Fruit fly (Drosophila melanogaster) whole organism, embryonic: Measurements from ENCODE around the gene CG13694.
A peak's percentile ranks its signal among the peaks of the same experiment; 100 is the strongest.

ENCODE experiments used
- Aef1 ChIP-seq: fragments of 200-800 bp; sonication (Bioruptor generic); IDR thresholded peaks from 3 replicates; pipeline ENCODE4 v1.3.6; 2022; ENCODE audit warnings: missing biosample characterization, missing genetic modification characterization
- B-H1 ChIP-seq: fragments of 200-800 bp; sonication (Bioruptor generic); IDR thresholded peaks from 3 replicates; pipeline ENCODE4 v1.3.6; 2022; ENCODE audit warnings: missing biosample characterization, missing genetic modification characterization
- BtbVII ChIP-seq: fragments of 200-800 bp; sonication (Bioruptor generic); optimal IDR thresholded peaks from 3 replicates; lab custom pipeline; 2017; ENCODE audit warnings: missing biosample characterization, mild to moderate bottlenecking, missing genetic modification characterization
- C15 ChIP-seq: fragments of 200-800 bp; sonication (Bioruptor generic); IDR thresholded peaks from 3 replicates; pipeline ENCODE4 v1.3.6; 2022; ENCODE audit warnings: missing biosample characterization, missing genetic modification characterization
- CG10543 ChIP-seq: fragments of 200-800 bp; sonication (Bioruptor generic); optimal IDR thresholded peaks from 3 replicates; lab custom pipeline; 2017; ENCODE audit warnings: missing biosample characterization, mild to moderate bottlenecking, missing genetic modification characterization, moderate library complexity
- CG12219 ChIP-seq: fragments of 200-800 bp; sonication (Bioruptor generic); optimal IDR thresholded peaks from 3 replicates; lab custom pipeline; 2018; ENCODE audit warnings: missing biosample characterization, mild to moderate bottlenecking, missing genetic modification characterization
- CG12236 ChIP-seq: fragments of 200-800 bp; sonication (Bioruptor generic); optimal IDR thresholded peaks from 2 replicates; lab custom pipeline; 2016; ENCODE audit warnings: missing biosample characterization, missing genetic modification characterization
- CG17186 ChIP-seq: fragments of 200-800 bp; sonication (Bioruptor generic); optimal IDR thresholded peaks from 3 replicates; lab custom pipeline; 2017; ENCODE audit warnings: missing biosample characterization, missing genetic modification reagents, missing genetic modification characterization
- CG17802 ChIP-seq: fragments of 200-800 bp; sonication (Bioruptor generic); optimal IDR thresholded peaks from 2 replicates; lab custom pipeline; 2018; ENCODE audit warnings: missing biosample characterization, mild to moderate bottlenecking, missing genetic modification characterization, moderate library complexity
- CG2120 ChIP-seq: fragments of 200-800 bp; sonication (Bioruptor generic); optimal IDR thresholded peaks from 3 replicates; lab custom pipeline; 2016; ENCODE audit warnings: missing biosample characterization, missing genetic modification characterization
- CG2678 ChIP-seq: fragments of 200-800 bp; sonication (Bioruptor generic); optimal IDR thresholded peaks from 3 replicates; lab custom pipeline; 2019; ENCODE audit warnings: missing biosample characterization, mild to moderate bottlenecking, missing genetic modification characterization, moderate library complexity
- CG31365 ChIP-seq: fragments of 200-800 bp; sonication (Bioruptor generic); optimal IDR thresholded peaks from 2 replicates; lab custom pipeline; 2018; ENCODE audit warnings: missing biosample characterization, mild to moderate bottlenecking, missing genetic modification characterization
- CG33557 ChIP-seq: fragments of 200-800 bp; sonication (Bioruptor generic); optimal IDR thresholded peaks from 2 replicates; lab custom pipeline; 2019; ENCODE audit warnings: missing biosample characterization, mild to moderate bottlenecking, missing genetic modification characterization, moderate library complexity
- CG4282 ChIP-seq: fragments of 200-800 bp; sonication (Bioruptor generic); optimal IDR thresholded peaks from 2 replicates; lab custom pipeline; 2016; ENCODE audit warnings: missing biosample characterization, missing genetic modification characterization
- CG4360 ChIP-seq: fragments of 200-800 bp; sonication (Bioruptor generic); IDR thresholded peaks from 2 replicates; pipeline ENCODE4 v1.3.6; 2022; ENCODE audit warnings: missing biosample characterization, missing genetic modification characterization
- CG5180 ChIP-seq: fragments of 200-800 bp; sonication (Bioruptor generic); optimal IDR thresholded peaks from 3 replicates; lab custom pipeline; 2017; ENCODE audit warnings: missing biosample characterization, missing genetic modification characterization, mild to moderate bottlenecking, moderate library complexity, missing genetic modification reagents
- CG7786 ChIP-seq: fragments of 200-800 bp; sonication (Bioruptor generic); optimal IDR thresholded peaks from 2 replicates; lab custom pipeline; 2016; ENCODE audit warnings: missing biosample characterization, missing genetic modification characterization
- CG8281 ChIP-seq: fragments of 200-800 bp; sonication (Bioruptor generic); optimal IDR thresholded peaks from 2 replicates; lab custom pipeline; 2018; ENCODE audit warnings: missing biosample characterization, mild to moderate bottlenecking, missing genetic modification characterization, moderate library complexity
- CG8478 ChIP-seq: fragments of >200 bp; optimal IDR thresholded peaks from 2 replicates; lab custom pipeline; 2018
- CTCF ChIP-seq: fragments of 200-800 bp; sonication (Bioruptor generic); optimal IDR thresholded peaks from 2 replicates; lab custom pipeline; 2017; ENCODE audit warnings: missing biosample characterization, mild to moderate bottlenecking, missing genetic modification characterization, moderate library complexity
- D ChIP-seq, 2 experiments: fragments of 200-800 bp in 1 of 2; fragments of >200 bp in 1 of 2; sonication (Bioruptor generic) in 1 of 2; optimal IDR thresholded peaks; 2 replicates in 1 of 2; 3 replicates in 1 of 2; lab custom pipeline; 2017; ENCODE audit warnings: mild to moderate bottlenecking in 1 of 2, missing biosample characterization in 1 of 2, missing genetic modification characterization in 1 of 2, missing genetic modification reagents in 1 of 2
- D19A ChIP-seq: fragments of 200-800 bp; optimal IDR thresholded peaks from 3 replicates; lab custom pipeline; 2019; ENCODE audit warnings: missing biosample characterization, mild to moderate bottlenecking, missing genetic modification characterization, moderate library complexity
- Dek ChIP-seq: fragments of 200-800 bp; sonication (Bioruptor generic); optimal IDR thresholded peaks from 3 replicates; lab custom pipeline; 2019; ENCODE audit warnings: missing biosample characterization, mild to moderate bottlenecking, missing genetic modification characterization, moderate library complexity
- Hey ChIP-seq: fragments of 200-800 bp; sonication (Bioruptor generic); optimal IDR thresholded peaks from 3 replicates; lab custom pipeline; 2018; ENCODE audit warnings: missing biosample characterization, mild to moderate bottlenecking, missing genetic modification characterization
- Hmr ChIP-seq: fragments of 200-800 bp; sonication (Bioruptor generic); optimal IDR thresholded peaks from 3 replicates; lab custom pipeline; 2017; ENCODE audit warnings: mild to moderate bottlenecking, missing biosample characterization, missing genetic modification reagents, missing genetic modification characterization
- MTF-1 ChIP-seq: fragments of 200-800 bp; sonication (Bioruptor generic); optimal IDR thresholded peaks from 2 replicates; lab custom pipeline; 2018; ENCODE audit warnings: missing biosample characterization, mild to moderate bottlenecking, missing genetic modification characterization, borderline replicate concordance
- Mes4 ChIP-seq: fragments of 200-800 bp; sonication (Bioruptor generic); optimal IDR thresholded peaks from 2 replicates; lab custom pipeline; 2016; ENCODE audit warnings: missing biosample characterization, missing genetic modification characterization
- Mrtf ChIP-seq: fragments of 200-800 bp; sonication (Bioruptor generic); IDR thresholded peaks from 3 replicates; pipeline ENCODE4 v1.3.6; 2022; ENCODE audit warnings: missing biosample characterization, missing genetic modification characterization
- Side ChIP-seq: fragments of 200-800 bp; sonication (Bioruptor generic); optimal IDR thresholded peaks from 2 replicates; lab custom pipeline; 2016; ENCODE audit warnings: missing biosample characterization, missing genetic modification characterization
- Spps ChIP-seq: fragments of 200-800 bp; sonication (Bioruptor generic); optimal IDR thresholded peaks from 2 replicates; lab custom pipeline; 2018; ENCODE audit warnings: missing biosample characterization, mild to moderate bottlenecking, missing genetic modification characterization
- Tbp ChIP-seq: fragments of >200 bp; optimal IDR thresholded peaks from 2 replicates; lab custom pipeline; 2018; ENCODE audit warnings: missing biosample characterization, missing genetic modification characterization
- az2 ChIP-seq: fragments of 200-800 bp; sonication (Bioruptor generic); optimal IDR thresholded peaks from 3 replicates; lab custom pipeline; 2016; ENCODE audit warnings: missing biosample characterization, missing genetic modification characterization
- ems ChIP-seq: fragments of 200-800 bp; sonication (Bioruptor generic); optimal IDR thresholded peaks from 3 replicates; lab custom pipeline; 2016; ENCODE audit warnings: missing biosample characterization, missing genetic modification characterization
- eyg ChIP-seq: fragments of 200-800 bp; sonication (Bioruptor generic); optimal IDR thresholded peaks from 3 replicates; lab custom pipeline; 2016; ENCODE audit warnings: missing biosample characterization, missing genetic modification characterization
- ftz-f1 ChIP-seq: fragments of 200-800 bp; sonication (Bioruptor generic); optimal IDR thresholded peaks from 2 replicates; lab custom pipeline; 2016; ENCODE audit warnings: missing biosample characterization, missing genetic modification characterization
- gfzf ChIP-seq: fragments of 200-800 bp; sonication (Bioruptor generic); optimal IDR thresholded peaks from 2 replicates; lab custom pipeline; 2016; ENCODE audit warnings: missing biosample characterization, mild to moderate bottlenecking, missing genetic modification characterization, moderate library complexity
- insv ChIP-seq, 2 experiments: fragments of 200-800 bp; sonication (Bioruptor generic); optimal IDR thresholded peaks; 3 replicates each; lab custom pipeline; 2016 to 2018; ENCODE audit warnings: missing biosample characterization in 2 of 2, missing genetic modification characterization in 2 of 2
- kah ChIP-seq: fragments of 200-800 bp; sonication (Bioruptor generic); optimal IDR thresholded peaks from 2 replicates; lab custom pipeline; 2018; ENCODE audit warnings: missing biosample characterization, mild to moderate bottlenecking, missing genetic modification characterization
- kni ChIP-seq: fragments of 200-800 bp; sonication (Bioruptor generic); optimal IDR thresholded peaks from 3 replicates; lab custom pipeline; 2017; ENCODE audit warnings: mild to moderate bottlenecking, missing biosample characterization, missing genetic modification reagents, missing genetic modification characterization
- nau ChIP-seq: fragments of 200-800 bp; sonication (Bioruptor generic); optimal IDR thresholded peaks from 3 replicates; lab custom pipeline; 2017; ENCODE audit warnings: missing biosample characterization, mild to moderate bottlenecking, missing genetic modification characterization, missing genetic modification reagents
- oc ChIP-seq: fragments of 200-800 bp; sonication (Bioruptor generic); optimal IDR thresholded peaks from 2 replicates; lab custom pipeline; 2018; ENCODE audit warnings: missing biosample characterization, mild to moderate bottlenecking, missing genetic modification characterization, moderate library complexity
- pita ChIP-seq: fragments of 200-800 bp; sonication (Bioruptor generic); optimal IDR thresholded peaks from 2 replicates; lab custom pipeline; 2017; ENCODE audit warnings: missing biosample characterization, mild to moderate bottlenecking, missing genetic modification characterization
- scrt ChIP-seq: fragments of 200-800 bp; sonication (Bioruptor generic); optimal IDR thresholded peaks from 2 replicates; lab custom pipeline; 2018; ENCODE audit warnings: missing biosample characterization, mild to moderate bottlenecking, missing genetic modification characterization, moderate library complexity
- shn ChIP-seq: fragments of 200-800 bp; sonication (Bioruptor generic); optimal IDR thresholded peaks from 3 replicates; lab custom pipeline; 2016; ENCODE audit warnings: missing biosample characterization, missing genetic modification characterization
- sna ChIP-seq: fragments of 200-800 bp; sonication (Bioruptor generic); IDR thresholded peaks from 2 replicates; pipeline ENCODE4 v1.3.6; 2022; ENCODE audit warnings: missing biosample characterization, missing genetic modification characterization; ENCODE audit not compliant: partially characterized antibody
- stwl ChIP-seq: fragments of 200-800 bp; sonication (Bioruptor generic); optimal IDR thresholded peaks from 3 replicates; lab custom pipeline; 2018; ENCODE audit warnings: missing biosample characterization, mild to moderate bottlenecking, missing genetic modification characterization, moderate library complexity
- sug ChIP-seq: fragments of 200-800 bp; optimal IDR thresholded peaks from 2 replicates; lab custom pipeline; 2019; ENCODE audit warnings: missing biosample characterization, mild to moderate bottlenecking, missing genetic modification characterization, moderate library complexity
- tap ChIP-seq: fragments of 200-800 bp; optimal IDR thresholded peaks from 3 replicates; lab custom pipeline; 2019; ENCODE audit warnings: missing biosample characterization, mild to moderate bottlenecking, missing genetic modification characterization, moderate library complexity
- twi ChIP-seq: fragments of 200-800 bp; optimal IDR thresholded peaks from 2 replicates; lab custom pipeline; 2019; ENCODE audit warnings: missing biosample characterization, mild to moderate bottlenecking, missing genetic modification characterization, moderate library complexity
- unpg ChIP-seq: fragments of 200-800 bp; sonication (Bioruptor generic); optimal IDR thresholded peaks from 3 replicates; lab custom pipeline; 2018; ENCODE audit warnings: missing biosample characterization, mild to moderate bottlenecking, missing genetic modification characterization, moderate library complexity

CG13694 gene

DNA sequence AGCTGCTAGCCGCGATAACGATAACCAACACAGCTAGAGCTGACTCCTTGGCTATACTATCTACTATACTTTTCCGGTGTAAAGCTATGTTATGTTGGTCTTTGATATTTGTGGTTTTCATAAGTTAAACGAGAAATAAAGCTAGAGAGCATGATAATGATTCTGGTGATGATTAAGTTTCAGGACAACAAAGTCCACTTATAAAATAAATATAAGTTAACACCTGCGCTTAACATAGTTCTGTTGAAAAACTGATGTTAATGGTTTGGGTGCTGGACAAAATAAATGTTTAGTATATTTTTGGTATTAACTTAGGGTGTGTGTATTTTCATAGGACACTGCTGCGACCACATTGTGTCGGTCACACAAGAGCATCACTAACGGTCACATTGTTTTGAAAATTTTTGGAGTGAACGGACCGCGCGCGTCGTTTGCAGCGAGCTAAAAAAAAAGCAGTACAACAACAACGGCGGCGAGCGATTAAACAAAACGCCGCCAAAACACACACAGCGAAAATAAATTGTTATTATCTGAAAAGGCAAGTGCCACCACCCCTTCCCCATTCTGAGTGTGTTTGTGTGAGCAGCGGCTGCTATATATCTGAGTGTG, 42.5 kb upstream of the CG13694 start, which contains the start of the genes CG33635 and spen (continued):
- TF ChIP-seq Side (GFP tag; lab: Kevin White, UChicago) (peak; percentile 30), Spps (tag; lab: Kevin White, UChicago) (peak; percentile 35), Dek (peak; percentile 50), az2 (no peak), Tbp (GFP tag; lab: Kevin White, UChicago) (no peak), gfzf (GFP tag; lab: Kevin White, UChicago) (peak; percentile 97), CG10543 (GFP tag; lab: Kevin White, UChicago) (peak; percentile 78), CG33557 (GFP tag; lab: Kevin White, UChicago) (no peak), BtbVII (GFP tag; lab: Kevin White, UChicago) (peak; percentile 71), CG12236 (GFP tag; lab: Kevin White, UChicago) (no peak), Hey (tag; lab: Kevin White, UChicago) (peak; percentile 8), kni (GFP tag; lab: Kevin White, UChicago) (peak; percentile 66), pita (GFP tag; lab: Kevin White, UChicago) (peak; percentile 62), ftz-f1 (GFP tag; lab: Kevin White, UChicago) (peak; percentile 42), CG31365 (tag; lab: Kevin White, UChicago) (peak; percentile 18), CG4282 (no peak), insv (GFP tag; optimal IDR thresholded peaks at IDR 0.05; lab: Kevin White, UChicago) (peak in 1 of 2 experiments; percentile 48), CG7786 (GFP tag; lab: Kevin White, UChicago) (no peak), shn (GFP tag; lab: Kevin White, UChicago) (peak; percentile 11), eyg (GFP tag; lab: Kevin White, UChicago) (peak; percentile 25), D19A (tag; lab: Kevin White, UChicago) (peak; percentile 4), Hmr (GFP tag; lab: Kevin White, UChicago) (peak; percentile 75), ems (peak; percentile 37), sna (GFP tag; lab: Robert Waterston, UW) (no peak), CG12219 (peak; percentile 35), Aef1 (GFP tag; lab: Robert Waterston, UW) (no peak), CG5180 (no peak), CG4360 (GFP tag; lab: Robert Waterston, UW) (no peak), unpg (peak; percentile 28), nau (GFP tag; lab: Kevin White, UChicago) (peak; percentile 26), oc (tag; lab: Kevin White, UChicago) (peak; percentile 43), D (optimal IDR thresholded peaks at IDR 0.05; lab: Kevin White, UChicago) (no peak), D (GFP tag; optimal IDR thresholded peaks at IDR 0.05; lab: Kevin White, UChicago) (no peak), CG17802 (tag; lab: Kevin White, UChicago) (no peak), CG17186 (peak; percentile 97), Mrtf (GFP tag; lab: Robert Waterston, UW) (no peak), twi (tag; lab: Kevin White, UChicago) (no peak), scrt (GFP tag; lab: Kevin White, UChicago) (peak; percentile 16), stwl (peak; percentile 61), MTF-1 (peak; percentile 4), CG8281 (tag; lab: Kevin White, UChicago) (no peak), CTCF (GFP tag; lab: Kevin White, UChicago) (no peak), C15 (GFP tag; lab: Robert Waterston, UW) (no peak), sug (tag; lab: Kevin White, UChicago) (peak; percentile 51), kah (no peak), tap (tag; lab: Kevin White, UChicago) (peak; percentile 15), CG2120 (GFP tag; lab: Kevin White, UChicago) (peak; percentile 34), Mes4 (GFP tag; lab: Kevin White, UChicago) (no peak), CG8478 (lab: Kevin White, UChicago) (no peak), CG2678 (tag; lab: Kevin White, UChicago) (peak; percentile 40), B-H1 (GFP tag; lab: Robert Waterston, UW) (no peak)
